Worm (Caenorhabditis elegans) whole organism, early embryonic: ENCODE data around the gene K08D9.6.

Experiments
- B0310.2 ChIP-seq: sonication (generic microtip); optimal IDR thresholded peaks from 2 replicates; lab custom pipeline; 2016; ENCODE audit warnings: mild to moderate bottlenecking, missing genetic modification characterization, missing compliant biosample characterization
- aly-1 ChIP-seq: sonication (generic microtip); optimal IDR thresholded peaks from 2 replicates; lab custom pipeline; 2016; ENCODE audit warnings: missing genetic modification characterization, missing compliant biosample characterization
- ama-1 ChIP-seq: fragments of 150-350 bp; optimal IDR thresholded peaks from 2 replicates; lab custom pipeline; 2014
- flt-1 ChIP-seq: fragments of 200-800 bp; sonication (Bioruptor generic); IDR thresholded peaks from 2 replicates; pipeline ENCODE4 v1.3.6; 2022; ENCODE audit warnings: missing genetic modification characterization, missing compliant biosample characterization
- hmbx-1 ChIP-seq: sonication (generic microtip); optimal IDR thresholded peaks from 2 replicates; lab custom pipeline; 2016; ENCODE audit warnings: mild to moderate bottlenecking, missing genetic modification characterization, missing compliant biosample characterization
- tbx-37 ChIP-seq: fragments of 200-800 bp; sonication (Bioruptor generic); conservative IDR thresholded peaks from 2 replicates; pipeline ENCODE4 v1.3.6; 2022; ENCODE audit warnings: missing genetic modification reagents, missing genetic modification characterization, missing compliant biosample characterization

DNA sequence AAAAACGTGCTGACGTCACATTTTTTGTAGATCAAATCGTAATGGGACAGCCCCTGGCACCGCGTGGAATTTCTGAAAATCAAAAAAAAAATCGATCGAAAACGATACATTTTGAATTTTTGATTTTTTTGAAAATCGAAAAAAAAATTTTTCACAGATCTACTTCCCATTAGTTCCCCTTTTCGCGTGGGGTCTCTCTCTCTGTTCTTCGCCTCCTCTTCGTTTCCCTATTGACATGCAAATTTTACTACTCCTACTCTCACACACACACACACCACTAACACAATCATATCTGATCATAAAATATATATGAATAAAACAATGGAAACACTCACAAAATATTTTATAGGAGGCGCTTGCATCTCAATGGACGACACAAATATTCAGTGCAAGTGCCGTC lies 16.2 kb downstream of the K08D9.6 start:
- TF ChIP-seq B0310.2 (tag; lab: Kevin White, UChicago): no peak
- no peak for TF ChIP-seq aly-1 (tag; lab: Kevin White, UChicago)
- TF ChIP-seq hmbx-1 (tag; lab: Kevin White, UChicago): no peak
- no peak for TF ChIP-seq flt-1
- no peak for TF ChIP-seq tbx-37 (GFP tag; lab: Robert Waterston, UW)
- no peak for TF ChIP-seq ama-1 (lab: Kevin White, UChicago)
